Worm (Caenorhabditis elegans) whole organism, L3 larva: ENCODE data around the gene cex-2.

Experiments
- ceh-28 ChIP-seq: fragments of 150-350 bp; optimal IDR thresholded peaks from 2 replicates; lab custom pipeline; 2014; ENCODE audit warnings: missing biosample characterization, missing genetic modification reagents, missing genetic modification characterization
- ceh-9 ChIP-seq: sonication (generic microtip); optimal IDR thresholded peaks from 2 replicates; lab custom pipeline; 2018; ENCODE audit warnings: missing biosample characterization, missing genetic modification characterization
- egl-27 ChIP-seq: sonication (generic microtip); optimal IDR thresholded peaks from 4 replicates; lab custom pipeline; 2017; ENCODE audit warnings: missing biosample characterization, missing genetic modification reagents, missing genetic modification characterization
- egl-5 ChIP-seq: fragments of 150-350 bp; optimal IDR thresholded peaks from 2 replicates; lab custom pipeline; 2017; ENCODE audit warnings: missing biosample characterization, missing genetic modification reagents, missing genetic modification characterization, inconsistent platforms
- elt-2 ChIP-seq: sonication (generic microtip); optimal IDR thresholded peaks from 2 replicates; lab custom pipeline; 2016; ENCODE audit warnings: missing genetic modification reagents, mild to moderate bottlenecking, missing genetic modification characterization, missing compliant biosample characterization
- eor-1 ChIP-seq, 2 experiments: fragments of 150-350 bp; optimal IDR thresholded peaks; 2 replicates each; lab custom pipeline; 2014 to 2018; ENCODE audit warnings: missing biosample characterization in 2 of 2, missing genetic modification characterization in 2 of 2
- fos-1 ChIP-seq: fragments of 150-350 bp; optimal IDR thresholded peaks from 2 replicates; lab custom pipeline; 2014; ENCODE audit warnings: missing biosample characterization, missing genetic modification characterization
- hmg-11 ChIP-seq: sonication (generic microtip); optimal IDR thresholded peaks from 2 replicates; lab custom pipeline; 2016; ENCODE audit warnings: missing genetic modification characterization, missing compliant biosample characterization
- lin-15B ChIP-seq: fragments of 150-350 bp; optimal IDR thresholded peaks from 2 replicates; lab custom pipeline; 2014; ENCODE audit warnings: missing biosample characterization, missing genetic modification characterization
- lin-39 ChIP-seq: fragments of 150-350 bp; optimal IDR thresholded peaks from 2 replicates; lab custom pipeline; 2018; ENCODE audit warnings: missing biosample characterization, missing genetic modification reagents, missing genetic modification characterization
- lsy-12 ChIP-seq: sonication (generic microtip); optimal IDR thresholded peaks from 2 replicates; lab custom pipeline; 2016; ENCODE audit warnings: mild to moderate bottlenecking, missing genetic modification characterization, missing compliant biosample characterization
- mdl-1 ChIP-seq: fragments of 150-350 bp; optimal IDR thresholded peaks from 2 replicates; lab custom pipeline; 2014; ENCODE audit warnings: missing biosample characterization, missing genetic modification characterization
- mml-1 ChIP-seq: fragments of 150-350 bp; sonication (generic microtip); optimal IDR thresholded peaks from 3 replicates; lab custom pipeline; 2014; ENCODE audit warnings: missing biosample characterization, missing genetic modification characterization
- nfya-1 ChIP-seq: sonication (generic microtip); optimal IDR thresholded peaks from 2 replicates; lab custom pipeline; 2017; ENCODE audit warnings: missing genetic modification characterization, mild to moderate bottlenecking, missing compliant biosample characterization, antibody characterized with exemption, moderate library complexity; ENCODE audit not compliant: insufficient read depth
- nhr-11 ChIP-seq: fragments of 150-350 bp; optimal IDR thresholded peaks from 2 replicates; lab custom pipeline; 2014; ENCODE audit warnings: missing biosample characterization, missing genetic modification characterization
- nhr-12 ChIP-seq: fragments of 150-350 bp; optimal IDR thresholded peaks from 2 replicates; lab custom pipeline; 2014; ENCODE audit warnings: missing biosample characterization, missing genetic modification characterization
- nhr-23 ChIP-seq: fragments of 150-350 bp; optimal IDR thresholded peaks from 2 replicates; lab custom pipeline; 2014; ENCODE audit warnings: missing biosample characterization, missing genetic modification reagents, missing genetic modification characterization
- nhr-25 ChIP-seq: sonication (generic microtip); optimal IDR thresholded peaks from 2 replicates; lab custom pipeline; 2017; ENCODE audit warnings: missing biosample characterization, missing genetic modification characterization
- nhr-43 ChIP-seq: sonication (generic microtip); optimal IDR thresholded peaks from 2 replicates; lab custom pipeline; 2016; ENCODE audit warnings: mild to moderate bottlenecking, missing genetic modification characterization, missing compliant biosample characterization; ENCODE audit not compliant: poor library complexity, severe bottlenecking
- nhr-67 ChIP-seq: fragments of 150-350 bp; optimal IDR thresholded peaks from 2 replicates; lab custom pipeline; 2014; ENCODE audit warnings: missing biosample characterization, missing genetic modification characterization
- nhr-77 ChIP-seq: fragments of 150-350 bp; optimal IDR thresholded peaks from 2 replicates; lab custom pipeline; 2014; ENCODE audit warnings: missing biosample characterization, missing genetic modification characterization
- pha-4 ChIP-seq: fragments of 150-350 bp; optimal IDR thresholded peaks from 2 replicates; lab custom pipeline; 2014; ENCODE audit warnings: missing biosample characterization, missing genetic modification reagents, missing genetic modification characterization
- sea-2 ChIP-seq: fragments of 150-350 bp; sonication (generic microtip); optimal IDR thresholded peaks from 4 replicates; lab custom pipeline; 2014; ENCODE audit warnings: missing biosample characterization, missing genetic modification reagents, missing genetic modification characterization
- snpc-4 ChIP-seq: fragments of 150-350 bp; optimal IDR thresholded peaks from 2 replicates; lab custom pipeline; 2014; ENCODE audit warnings: missing biosample characterization, missing genetic modification characterization
- tbx-2 ChIP-seq: sonication (generic microtip); optimal IDR thresholded peaks from 2 replicates; lab custom pipeline; 2016; ENCODE audit warnings: mild to moderate bottlenecking, missing genetic modification characterization, missing compliant biosample characterization
- unc-39 ChIP-seq: sonication (generic microtip); optimal IDR thresholded peaks from 4 replicates; lab custom pipeline; 2017; ENCODE audit warnings: missing biosample characterization, missing genetic modification characterization
- unc-62 ChIP-seq: fragments of 150-350 bp; sonication (generic microtip); optimal IDR thresholded peaks from 4 replicates; lab custom pipeline; 2014; ENCODE audit warnings: missing biosample characterization, missing genetic modification reagents, missing genetic modification characterization

cex-2 gene

ce11 chrII:7870062-7870461, 34.8 kb upstream of the cex-2 start, which contains the start of gene ztf-17:
ztf-17 (minus strand) TSS chrII:7870162.
- TF ChIP-seq elt-2 (tag; lab: Kevin White, UChicago) (peak; percentile 1), nhr-12 (tag; lab: Kevin White, UChicago) (no peak)

ce11 chrII:7866081-7866480, 30.9 kb upstream of the cex-2 start:
- no peak for TF ChIP-seq egl-27
- no peak for TF ChIP-seq unc-39 (tag; lab: Kevin White, UChicago)
- TF ChIP-seq ceh-9: no peak
- no peak for TF ChIP-seq ceh-28 (tag; lab: Kevin White, UChicago)
- TF ChIP-seq, all 47 proteins: peak for 0

- TF ChIP-seq nhr-67 (tag; lab: Kevin White, UChicago): no peak
- TF ChIP-seq egl-27: no peak
- no peak for TF ChIP-seq hmg-11 (tag; lab: Kevin White, UChicago)
- TF ChIP-seq nhr-11 (tag; lab: Kevin White, UChicago): no peak
- TF ChIP-seq ceh-9: no peak
- TF ChIP-seq nhr-12 (tag; lab: Kevin White, UChicago): no peak
- TF ChIP-seq sea-2 (GFP tag; lab: Kevin White, UChicago): no peak
- TF ChIP-seq unc-62: no peak
- no peak for TF ChIP-seq unc-39 (tag; lab: Kevin White, UChicago)
- TF ChIP-seq mdl-1 (tag; lab: Kevin White, UChicago): no peak
- no peak for TF ChIP-seq eor-1 (tag; optimal IDR thresholded peaks at IDR 0.05; lab: Kevin White, UChicago)
Measured at ce11 chrII:7864892-7865291, 29.7 kb upstream of the cex-2 start.

ce11 chrII:7864207-7864606, 29.0 kb upstream of the cex-2 start, which contains the start of gene ostb-1:
ostb-1 (plus strand) TSS chrII:7864507.
- TF ChIP-seq nhr-23 (tag; lab: Kevin White, UChicago) (no peak), nfya-1 (tag; lab: Kevin White, UChicago) (peak; percentile 81), nhr-11 (tag; lab: Kevin White, UChicago) (no peak), pha-4 (tag; lab: Kevin White, UChicago) (peak; percentile 56)
- TF ChIP-seq, all 47 proteins: peak for 2

- TF ChIP-seq lin-39 (tag; lab: Kevin White, UChicago) (no peak), unc-62 (no peak), tbx-2 (tag; lab: Kevin White, UChicago) (no peak), lin-15B (peak; percentile 48), nhr-77 (tag; lab: Kevin White, UChicago) (no peak), fos-1 (tag; lab: Kevin White, UChicago) (no peak)
Measured at ce11 chrII:7863480-7864125, 28.4 kb upstream of the cex-2 start.

ce11 chrII:7860221-7860928, 25.2 kb upstream of the cex-2 start, which contains the start of gene lin-5:
lin-5 (plus strand) TSS chrII:7860574.
- TF ChIP-seq lin-15B (peak; percentile 79), nhr-12 (tag; lab: Kevin White, UChicago) (no peak), pha-4 (tag; lab: Kevin White, UChicago) (peak; percentile 57), nfya-1 (tag; lab: Kevin White, UChicago) (peak; percentile 67), snpc-4 (tag; lab: Kevin White, UChicago) (peak; percentile 59), nhr-25 (tag; lab: Kevin White, UChicago) (peak; percentile 19), hmg-11 (tag; lab: Kevin White, UChicago) (peak; percentile 57), nhr-43 (tag; lab: Kevin White, UChicago) (no peak), egl-5 (tag; lab: Kevin White, UChicago) (peak; percentile 54), mml-1 (tag; lab: Kevin White, UChicago) (no peak), lin-39 (tag; lab: Kevin White, UChicago) (peak; percentile 64), lsy-12 (tag; lab: Kevin White, UChicago) (no peak), elt-2 (tag; lab: Kevin White, UChicago) (peak; percentile 5)
